Worm (Caenorhabditis elegans) whole organism, midembryonic: ENCODE data around the gene Y57E12AR.1.

ENCODE experiments used
- T22C8.4 ChIP-seq: fragments of 200-800 bp; sonication (Bioruptor generic); IDR thresholded peaks from 2 replicates; pipeline ENCODE4 v1.3.6; 2022; ENCODE audit warnings: missing genetic modification characterization, missing compliant biosample characterization
- cog-1 ChIP-seq: sonication (generic microtip); optimal IDR thresholded peaks from 2 replicates; lab custom pipeline; 2016; ENCODE audit warnings: missing genetic modification characterization, missing compliant biosample characterization
- flt-1 ChIP-seq: fragments of 200-800 bp; sonication (Bioruptor generic); IDR thresholded peaks from 2 replicates; pipeline ENCODE4 v1.3.6; 2022; ENCODE audit warnings: missing genetic modification characterization, missing compliant biosample characterization
- klf-2 ChIP-seq: fragments of 200-800 bp; sonication (Bioruptor generic); conservative IDR thresholded peaks from 2 replicates; pipeline ENCODE4 v1.3.6; 2022; ENCODE audit warnings: missing genetic modification reagents, missing genetic modification characterization, missing compliant biosample characterization
- med-1 ChIP-seq: sonication (generic microtip); optimal IDR thresholded peaks from 2 replicates; lab custom pipeline; 2017; ENCODE audit warnings: missing genetic modification characterization, mild to moderate bottlenecking, missing compliant biosample characterization, antibody characterized with exemption, missing genetic modification reagents; ENCODE audit not compliant: insufficient read depth
- ref-1 ChIP-seq: fragments of 200-800 bp; sonication (Bioruptor generic); conservative IDR thresholded peaks from 2 replicates; pipeline ENCODE4 v1.3.6; 2022; ENCODE audit warnings: missing genetic modification reagents, missing genetic modification characterization, missing compliant biosample characterization
- tab-1 ChIP-seq: fragments of 200-800 bp; sonication (Bioruptor generic); IDR thresholded peaks from 2 replicates; pipeline ENCODE4 v1.3.6; 2022; ENCODE audit warnings: missing genetic modification characterization, missing compliant biosample characterization
- ztf-23 ChIP-seq: fragments of 200-800 bp; sonication (Bioruptor generic); IDR thresholded peaks from 2 replicates; pipeline ENCODE4 v1.3.6; 2022; ENCODE audit warnings: missing genetic modification reagents, missing genetic modification characterization, missing compliant biosample characterization
- ztf-29 ChIP-seq: fragments of 200-800 bp; sonication (Bioruptor generic); IDR thresholded peaks from 2 replicates; pipeline ENCODE4 v1.3.6; 2022; ENCODE audit warnings: missing genetic modification reagents, missing genetic modification characterization, missing compliant biosample characterization

DNA sequence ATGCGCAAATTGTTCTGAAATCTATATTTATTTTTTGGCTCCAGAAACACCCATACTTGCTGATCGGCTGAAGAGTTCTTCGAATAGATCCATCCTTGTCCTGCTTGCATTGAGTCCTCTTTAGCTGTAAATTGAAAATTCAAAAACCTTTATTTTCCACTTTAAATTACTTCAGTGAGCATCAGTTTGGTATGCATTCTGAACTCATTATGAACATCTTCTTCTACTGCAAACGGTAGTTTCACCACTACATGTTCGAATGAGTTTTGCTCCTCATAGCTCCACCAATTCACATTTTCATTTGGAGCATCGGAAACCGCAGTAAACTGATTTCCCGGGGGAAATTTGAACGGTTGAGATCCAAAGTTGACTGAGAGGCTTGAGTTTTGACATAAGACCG lies 15.0 kb downstream of the Y57E12AR.1 start:
- TF ChIP-seq flt-1 (no peak), klf-2 (GFP tag; lab: Robert Waterston, UW) (no peak), ztf-23 (GFP tag; lab: Robert Waterston, UW) (no peak), T22C8.4 (GFP tag; lab: Robert Waterston, UW) (no peak), ref-1 (GFP tag; lab: Robert Waterston, UW) (no peak), cog-1 (tag; lab: Kevin White, UChicago) (no peak), ztf-29 (GFP tag; lab: Robert Waterston, UW) (no peak), med-1 (GFP tag; lab: Kevin White, UChicago) (no peak), tab-1 (no peak)
